Worm (Caenorhabditis elegans): ENCODE results near the gene F21D5.7.

DNA sequence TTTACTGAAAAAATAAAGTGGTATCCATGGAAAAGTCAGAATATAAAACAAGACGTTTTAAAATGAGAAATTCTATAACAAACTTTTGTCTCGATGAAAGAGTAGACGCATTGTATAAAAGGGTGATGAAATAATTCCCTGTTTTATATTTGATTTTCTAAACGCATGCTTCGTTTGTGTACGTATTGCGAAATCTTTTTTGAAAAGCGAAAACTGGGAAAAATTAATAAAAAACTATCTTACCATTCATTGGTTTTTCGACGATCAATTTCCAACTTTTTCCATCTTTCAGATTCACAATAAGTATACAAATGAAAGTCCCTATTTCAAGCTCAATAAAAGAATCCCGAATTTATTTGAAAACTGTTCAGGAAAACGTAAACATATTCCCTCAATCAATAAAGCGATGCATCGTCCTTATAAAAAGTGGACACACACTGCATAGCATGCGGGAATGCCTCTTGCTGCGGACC is 41.4 kb upstream of the F21D5.7 start, which contains the start of gene C33D9.13:
- no peak for TF ChIP-seq aly-2 (tag; optimal IDR thresholded peaks at IDR 0.05)
- no peak for TF ChIP-seq nhr-23 (tag; optimal IDR thresholded peaks at IDR 0.05)
- no peak for TF ChIP-seq ama-1 (optimal IDR thresholded peaks at IDR 0.05)
- no peak for TF ChIP-seq nhr-12 (tag; optimal IDR thresholded peaks at IDR 0.05)
- no peak for TF ChIP-seq nhr-25 (tag; optimal IDR thresholded peaks at IDR 0.05)
- no peak for TF ChIP-seq nhr-77 (tag; optimal IDR thresholded peaks at IDR 0.05)
- TF ChIP-seq ZK546.5 (tag; optimal IDR thresholded peaks at IDR 0.05), result no peak
- TF ChIP-seq lin-39 (tag; optimal IDR thresholded peaks at IDR 0.05), result no peak
- no peak for TF ChIP-seq lsy-2 (tag; optimal IDR thresholded peaks at IDR 0.05)

Data from whole organism, L2 larva.